Fruit fly (Drosophila melanogaster) S2 (cell line): Measurements from ENCODE around the gene PH4alphaNE3.

Source experiments
- CG8478 ChIP-seq: fragments of >200 bp; optimal IDR thresholded peaks from 2 replicates; lab custom pipeline; 2018
- CTCF ChIP-seq, 2 experiments: fragments of >200 bp; optimal IDR thresholded peaks; 2 replicates each; lab custom pipeline; 2018

PH4alphaNE3 gene

dm6 chr3R:30603881-30604280 is at the start of gene PH4alphaNE3:
Gene PH4alphaNE3, plus strand, starts transcription at chr3R:30604181.
- TF ChIP-seq CG8478 (no peak), CTCF (optimal IDR thresholded peaks at IDR 0.05; lab: Kevin White, UChicago) (no peak)

dm6 chr3R:30560070-30560469 is 43.9 kb upstream of the PH4alphaNE3 start, which contains the start of gene CG34155:
Gene CG34155, minus strand, starts transcription at chr3R:30560199.
- no peak for TF ChIP-seq CG8478
- TF ChIP-seq CTCF (optimal IDR thresholded peaks at IDR 0.05; lab: Kevin White, UChicago), result no peak

dm6 chr3R:30561207-30561606 is 42.8 kb upstream of the PH4alphaNE3 start:
- TF ChIP-seq CG8478 (no peak), CTCF (optimal IDR thresholded peaks at IDR 0.05; lab: Kevin White, UChicago) (no peak)

- no peak for TF ChIP-seq CTCF (optimal IDR thresholded peaks at IDR 0.05; lab: Kevin White, UChicago)
- TF ChIP-seq CG8478, result no peak
Observed at dm6 chr3R:30562733-30563259, 41.2 kb upstream of the PH4alphaNE3 start.

dm6 chr3R:30563260-30564080 is 40.5 kb upstream of the PH4alphaNE3 start:
- no peak for TF ChIP-seq CG8478
- TF ChIP-seq CTCF (optimal IDR thresholded peaks at IDR 0.05; lab: Kevin White, UChicago), result no peak

- TF ChIP-seq CTCF (optimal IDR thresholded peaks at IDR 0.05; lab: Kevin White, UChicago), result no peak
- no peak for TF ChIP-seq CG8478
Observed at dm6 chr3R:30564479-30564878, 39.5 kb upstream of the PH4alphaNE3 start.

dm6 chr3R:30566181-30566902 is 37.6 kb upstream of the PH4alphaNE3 start:
- TF ChIP-seq CTCF (optimal IDR thresholded peaks at IDR 0.05; lab: Kevin White, UChicago) (no peak), CG8478 (no peak)

- no peak for TF ChIP-seq CTCF (optimal IDR thresholded peaks at IDR 0.05; lab: Kevin White, UChicago)
- no peak for TF ChIP-seq CG8478
Observed at dm6 chr3R:30567215-30567614, 36.8 kb upstream of the PH4alphaNE3 start.

dm6 chr3R:30570554-30571141 is 33.3 kb upstream of the PH4alphaNE3 start:
- TF ChIP-seq CTCF (optimal IDR thresholded peaks at IDR 0.05; lab: Kevin White, UChicago) (no peak), CG8478 (no peak)

- no peak for TF ChIP-seq CTCF (optimal IDR thresholded peaks at IDR 0.05; lab: Kevin White, UChicago)
- TF ChIP-seq CG8478, result no peak
Observed at dm6 chr3R:30579129-30579528, 24.9 kb upstream of the PH4alphaNE3 start, which contains the start of gene CG9702. Gene CG9702, plus strand, starts transcription at chr3R:30579429.

- TF ChIP-seq CTCF (optimal IDR thresholded peaks at IDR 0.05; lab: Kevin White, UChicago), result no peak
- TF ChIP-seq CG8478, result no peak
Observed at dm6 chr3R:30583542-30583941, 20.4 kb upstream of the PH4alphaNE3 start, which contains the start of gene Rpt6R. Gene Rpt6R, minus strand, starts transcription at chr3R:30583697.

dm6 chr3R:30587196-30587753 is 16.7 kb upstream of the PH4alphaNE3 start, which contains the start of gene CG9717:
Gene CG9717, minus strand, starts transcription at chr3R:30587302.
- TF ChIP-seq CG8478, result no peak

dm6 chr3R:30590237-30590636 is 13.7 kb upstream of the PH4alphaNE3 start:
- TF ChIP-seq CG8478, result no peak
- no peak for TF ChIP-seq CTCF (optimal IDR thresholded peaks at IDR 0.05; lab: Kevin White, UChicago)

dm6 chr3R:30590845-30591244 is 13.1 kb upstream of the PH4alphaNE3 start:
- TF ChIP-seq CTCF (optimal IDR thresholded peaks at IDR 0.05; lab: Kevin White, UChicago), result no peak
- no peak for TF ChIP-seq CG8478

dm6 chr3R:30592733-30593132 is 11.2 kb upstream of the PH4alphaNE3 start:
- TF ChIP-seq CG8478, result no peak
- TF ChIP-seq CTCF (optimal IDR thresholded peaks at IDR 0.05; lab: Kevin White, UChicago), result no peak
